Worm (Caenorhabditis elegans) whole organism, midembryonic: ENCODE data around the gene ins-11.

ENCODE experiments used
- T22C8.4 ChIP-seq: fragments of 200-800 bp; sonication (Bioruptor generic); IDR thresholded peaks from 2 replicates; pipeline ENCODE4 v1.3.6; 2022; ENCODE audit warnings: missing genetic modification characterization, missing compliant biosample characterization
- cog-1 ChIP-seq: sonication (generic microtip); optimal IDR thresholded peaks from 2 replicates; lab custom pipeline; 2016; ENCODE audit warnings: missing genetic modification characterization, missing compliant biosample characterization
- flt-1 ChIP-seq: fragments of 200-800 bp; sonication (Bioruptor generic); IDR thresholded peaks from 2 replicates; pipeline ENCODE4 v1.3.6; 2022; ENCODE audit warnings: missing genetic modification characterization, missing compliant biosample characterization
- klf-2 ChIP-seq: fragments of 200-800 bp; sonication (Bioruptor generic); conservative IDR thresholded peaks from 2 replicates; pipeline ENCODE4 v1.3.6; 2022; ENCODE audit warnings: missing genetic modification reagents, missing genetic modification characterization, missing compliant biosample characterization
- med-1 ChIP-seq: sonication (generic microtip); optimal IDR thresholded peaks from 2 replicates; lab custom pipeline; 2017; ENCODE audit warnings: missing genetic modification characterization, mild to moderate bottlenecking, missing compliant biosample characterization, antibody characterized with exemption, missing genetic modification reagents; ENCODE audit not compliant: insufficient read depth
- ref-1 ChIP-seq: fragments of 200-800 bp; sonication (Bioruptor generic); conservative IDR thresholded peaks from 2 replicates; pipeline ENCODE4 v1.3.6; 2022; ENCODE audit warnings: missing genetic modification reagents, missing genetic modification characterization, missing compliant biosample characterization
- tab-1 ChIP-seq: fragments of 200-800 bp; sonication (Bioruptor generic); IDR thresholded peaks from 2 replicates; pipeline ENCODE4 v1.3.6; 2022; ENCODE audit warnings: missing genetic modification characterization, missing compliant biosample characterization

ce11 chrII:5582309-5582708 is 25.8 kb downstream of the ins-11 start, which contains the start of gene T25E4.2:
- no peak for TF ChIP-seq klf-2
- no peak for TF ChIP-seq flt-1 (GFP tag; lab: Robert Waterston, UW)
- no peak for TF ChIP-seq cog-1 (tag; lab: Kevin White, UChicago)
- no peak for TF ChIP-seq T22C8.4 (GFP tag; lab: Robert Waterston, UW)
- no peak for TF ChIP-seq ref-1 (GFP tag; lab: Robert Waterston, UW)
- no peak for TF ChIP-seq med-1 (GFP tag; lab: Kevin White, UChicago)
- TF ChIP-seq tab-1 (GFP tag; lab: Robert Waterston, UW), result no peak
